Fruit fly (Drosophila melanogaster) whole organism, prepupa: Measurements from ENCODE around the gene CG18662.
A peak's percentile ranks its signal among the peaks of the same experiment; 100 is the strongest.

Source experiments
- Blimp-1 ChIP-seq: fragments of 200-800 bp; sonication (Bioruptor generic); optimal IDR thresholded peaks from 3 replicates; lab custom pipeline; 2017; ENCODE audit warnings: missing biosample characterization, missing genetic modification characterization, mild to moderate bottlenecking, moderate library complexity, missing genetic modification reagents
- CG10669 ChIP-seq: fragments of 200-800 bp; sonication (Bioruptor generic); optimal IDR thresholded peaks from 3 replicates; lab custom pipeline; 2018; ENCODE audit warnings: missing biosample characterization, mild to moderate bottlenecking, missing genetic modification characterization, moderate library complexity
- CG11294 ChIP-seq: fragments of 200-800 bp; sonication (Bioruptor generic); IDR thresholded peaks from 2 replicates; pipeline ENCODE4 v1.3.6; 2022; ENCODE audit warnings: missing biosample characterization, missing genetic modification characterization
- CG11902 ChIP-seq: fragments of 200-800 bp; sonication (Bioruptor generic); optimal IDR thresholded peaks from 3 replicates; lab custom pipeline; 2016; ENCODE audit warnings: missing biosample characterization, missing genetic modification characterization
- CG1621 ChIP-seq: fragments of 200-800 bp; sonication (Bioruptor generic); optimal IDR thresholded peaks from 3 replicates; lab custom pipeline; 2018; ENCODE audit warnings: missing biosample characterization, mild to moderate bottlenecking, missing genetic modification characterization
- CG16779 ChIP-seq: fragments of 200-800 bp; sonication (Bioruptor generic); optimal IDR thresholded peaks from 3 replicates; lab custom pipeline; 2017; ENCODE audit warnings: missing biosample characterization, mild to moderate bottlenecking, missing genetic modification characterization
- CG31627 ChIP-seq: fragments of 200-800 bp; sonication (Bioruptor generic); optimal IDR thresholded peaks from 3 replicates; lab custom pipeline; 2016; ENCODE audit warnings: missing biosample characterization, missing genetic modification characterization
- CG34406 ChIP-seq: fragments of 200-800 bp; sonication (Bioruptor generic); optimal IDR thresholded peaks from 3 replicates; lab custom pipeline; 2016; ENCODE audit warnings: missing biosample characterization, missing genetic modification characterization
- CG3919 ChIP-seq: fragments of 200-800 bp; sonication (Bioruptor generic); optimal IDR thresholded peaks from 3 replicates; lab custom pipeline; 2016; ENCODE audit warnings: missing biosample characterization, missing genetic modification characterization
- CG4318 ChIP-seq: fragments of 200-800 bp; sonication (Bioruptor generic); optimal IDR thresholded peaks from 3 replicates; lab custom pipeline; 2017; ENCODE audit warnings: missing biosample characterization, mild to moderate bottlenecking, missing genetic modification characterization
- CG6276 ChIP-seq: fragments of 200-800 bp; sonication (Bioruptor generic); optimal IDR thresholded peaks from 2 replicates; lab custom pipeline; 2017; ENCODE audit warnings: missing biosample characterization, mild to moderate bottlenecking, missing genetic modification characterization
- CG6792 ChIP-seq: fragments of 200-800 bp; sonication (Bioruptor generic); optimal IDR thresholded peaks from 3 replicates; lab custom pipeline; 2016; ENCODE audit warnings: missing biosample characterization, missing genetic modification characterization
- CG6808 ChIP-seq: fragments of 200-800 bp; sonication (Bioruptor generic); optimal IDR thresholded peaks from 3 replicates; lab custom pipeline; 2017; ENCODE audit warnings: missing biosample characterization, missing genetic modification characterization, mild to moderate bottlenecking, moderate library complexity, missing genetic modification reagents
- CG6854 ChIP-seq: fragments of 200-800 bp; sonication (Bioruptor generic); optimal IDR thresholded peaks from 2 replicates; lab custom pipeline; 2017; ENCODE audit warnings: missing biosample characterization, mild to moderate bottlenecking, missing genetic modification characterization
- CG7368 ChIP-seq: fragments of 200-800 bp; sonication (Bioruptor generic); optimal IDR thresholded peaks from 3 replicates; lab custom pipeline; 2016; ENCODE audit warnings: missing biosample characterization, missing genetic modification characterization
- CG8119 ChIP-seq: fragments of 200-800 bp; sonication (Bioruptor generic); IDR thresholded peaks from 3 replicates; pipeline ENCODE4 v1.3.6; 2022; ENCODE audit warnings: missing biosample characterization, missing genetic modification characterization
- CG8632 ChIP-seq: fragments of 200-800 bp; sonication (Bioruptor generic); optimal IDR thresholded peaks from 3 replicates; lab custom pipeline; 2016; ENCODE audit warnings: missing biosample characterization, missing genetic modification characterization
- CG9139 ChIP-seq: fragments of 200-800 bp; sonication (Bioruptor generic); optimal IDR thresholded peaks from 3 replicates; lab custom pipeline; 2017; ENCODE audit warnings: missing biosample characterization, mild to moderate bottlenecking, missing genetic modification characterization
- Eip78C ChIP-seq: fragments of 200-800 bp; sonication (Bioruptor generic); peaks from one replicate; lab custom pipeline; 2016; ENCODE audit warnings: missing biosample characterization, missing genetic modification characterization
- Eip93F ChIP-seq: fragments of 200-800 bp; sonication (Bioruptor generic); optimal IDR thresholded peaks from 2 replicates; lab custom pipeline; 2016; ENCODE audit warnings: missing biosample characterization, mild to moderate bottlenecking, missing genetic modification characterization
- Ets96B ChIP-seq: fragments of 200-800 bp; optimal IDR thresholded peaks from 2 replicates; lab custom pipeline; 2019; ENCODE audit warnings: missing biosample characterization, mild to moderate bottlenecking, missing genetic modification characterization, moderate library complexity
- Gug ChIP-seq: fragments of 200-800 bp; sonication (Bioruptor generic); IDR thresholded peaks from 2 replicates; pipeline ENCODE4 v1.3.6; 2022; ENCODE audit warnings: missing biosample characterization, missing genetic modification characterization
- Hr39 ChIP-seq: fragments of 200-800 bp; sonication (Bioruptor generic); optimal IDR thresholded peaks from 2 replicates; lab custom pipeline; 2016; ENCODE audit warnings: missing biosample characterization, missing genetic modification characterization
- Lpt ChIP-seq: fragments of 200-800 bp; sonication (Bioruptor generic); optimal IDR thresholded peaks from 3 replicates; lab custom pipeline; 2016; ENCODE audit warnings: missing biosample characterization, missing genetic modification characterization
- Smox ChIP-seq: fragments of 200-800 bp; sonication (Bioruptor generic); optimal IDR thresholded peaks from 3 replicates; lab custom pipeline; 2016; ENCODE audit warnings: missing biosample characterization, missing genetic modification characterization
- Sox14 ChIP-seq: fragments of 200-800 bp; sonication (Bioruptor generic); optimal IDR thresholded peaks from 3 replicates; lab custom pipeline; 2016; ENCODE audit warnings: missing biosample characterization, missing genetic modification characterization
- Sox15 ChIP-seq: fragments of 200-800 bp; sonication (Bioruptor generic); optimal IDR thresholded peaks from 3 replicates; lab custom pipeline; 2016; ENCODE audit warnings: missing biosample characterization, missing genetic modification characterization
- achi ChIP-seq: fragments of 200-800 bp; sonication (Bioruptor generic); optimal IDR thresholded peaks from 3 replicates; lab custom pipeline; 2016; ENCODE audit warnings: missing biosample characterization, missing genetic modification characterization
- acj6 ChIP-seq: fragments of 200-800 bp; sonication (Bioruptor generic); optimal IDR thresholded peaks from 3 replicates; lab custom pipeline; 2016; ENCODE audit warnings: missing biosample characterization, missing genetic modification characterization
- dsx ChIP-seq: fragments of 200-800 bp; optimal IDR thresholded peaks from 3 replicates; lab custom pipeline; 2019; ENCODE audit warnings: missing biosample characterization, mild to moderate bottlenecking, missing genetic modification characterization, moderate library complexity; ENCODE audit not compliant: poor library complexity, severe bottlenecking
- fd59A ChIP-seq: fragments of 200-800 bp; sonication (Bioruptor generic); optimal IDR thresholded peaks from 2 replicates; lab custom pipeline; 2017; ENCODE audit warnings: missing biosample characterization, mild to moderate bottlenecking, missing genetic modification characterization, missing genetic modification reagents
- fkh ChIP-seq: fragments of 200-800 bp; sonication (Bioruptor generic); optimal IDR thresholded peaks from 3 replicates; lab custom pipeline; 2017; ENCODE audit warnings: missing biosample characterization, mild to moderate bottlenecking, missing genetic modification characterization, moderate library complexity
- lz ChIP-seq: fragments of 200-800 bp; sonication (Bioruptor generic); optimal IDR thresholded peaks from 3 replicates; lab custom pipeline; 2016; ENCODE audit warnings: missing biosample characterization, missing genetic modification characterization
- net ChIP-seq: fragments of 200-800 bp; sonication (Bioruptor generic); optimal IDR thresholded peaks from 3 replicates; lab custom pipeline; 2016; ENCODE audit warnings: missing biosample characterization, missing genetic modification characterization
- pdm3 ChIP-seq: fragments of 200-800 bp; sonication (Bioruptor generic); optimal IDR thresholded peaks from 3 replicates; lab custom pipeline; 2016; ENCODE audit warnings: missing biosample characterization, missing genetic modification characterization
- salr ChIP-seq, 2 experiments: fragments of 200-800 bp; sonication (Bioruptor generic); optimal IDR thresholded peaks; 3 replicates each; lab custom pipeline; 2016 to 2018; ENCODE audit warnings: missing biosample characterization in 2 of 2, missing genetic modification characterization in 2 of 2, mild to moderate bottlenecking in 1 of 2
- spab ChIP-seq: fragments of 200-800 bp; sonication (Bioruptor generic); optimal IDR thresholded peaks from 2 replicates; lab custom pipeline; 2017; ENCODE audit warnings: missing biosample characterization, mild to moderate bottlenecking, missing genetic modification characterization, missing genetic modification reagents
- ss ChIP-seq, 2 experiments: fragments of 200-800 bp; sonication (Bioruptor generic); optimal IDR thresholded peaks; 2 replicates in 1 of 2; 3 replicates in 1 of 2; lab custom pipeline; 2017 to 2018; ENCODE audit warnings: mild to moderate bottlenecking in 2 of 2, missing biosample characterization in 2 of 2, missing genetic modification characterization in 2 of 2, moderate library complexity in 1 of 2
- svp ChIP-seq: fragments of 200-800 bp; sonication (Bioruptor generic); peaks from one replicate; lab custom pipeline; 2016; ENCODE audit warnings: missing biosample characterization, missing genetic modification characterization
- topi ChIP-seq: fragments of 200-800 bp; sonication (Bioruptor generic); optimal IDR thresholded peaks from 3 replicates; lab custom pipeline; 2016; ENCODE audit warnings: missing biosample characterization, missing genetic modification characterization
- vri ChIP-seq: fragments of 200-800 bp; sonication (Bioruptor generic); optimal IDR thresholded peaks from 3 replicates; lab custom pipeline; 2016; ENCODE audit warnings: missing biosample characterization, mild to moderate bottlenecking, missing genetic modification characterization

The CG18662 gene

dm6 chr2L:8984614-8985318 lies 4.3 kb downstream of the CG18662 start, which contains the start of gene CG13101 (continued):
- TF ChIP-seq Blimp-1 (GFP tag; lab: Kevin White, UChicago) (peak; percentile 88), CG7368 (peak; percentile 90), CG3919 (GFP tag; lab: Kevin White, UChicago) (peak; percentile 98), CG8119 (GFP tag; lab: Robert Waterston, UW) (peak; percentile 98), Ets96B (tag; lab: Kevin White, UChicago) (peak; percentile 86), lz (peak; percentile 94), acj6 (GFP tag; lab: Kevin White, UChicago) (peak; percentile 95), topi (peak; percentile 97), CG34406 (GFP tag; lab: Kevin White, UChicago) (peak; percentile 96), net (GFP tag; lab: Kevin White, UChicago) (peak; percentile 90), achi (GFP tag; lab: Kevin White, UChicago) (peak; percentile 96), Eip93F (GFP tag; lab: Kevin White, UChicago) (peak; percentile 72), Hr39 (GFP tag; lab: Kevin White, UChicago) (peak; percentile 91), Gug (GFP tag; lab: Robert Waterston, UW) (peak; percentile 95), CG6276 (GFP tag; lab: Kevin White, UChicago) (peak; percentile 93), Lpt (GFP tag; lab: Kevin White, UChicago) (peak; percentile 92), CG6854 (no peak), CG4318 (GFP tag; lab: Kevin White, UChicago) (peak; percentile 82), CG31627 (peak; percentile 95), pdm3 (peak; percentile 96), svp (GFP tag; lab: Kevin White, UChicago) (peak; percentile 98), salr (GFP tag; optimal IDR thresholded peaks at IDR 0.05; lab: Kevin White, UChicago) (peak; percentile 66 to 94), CG8632 (peak; percentile 95), ss (GFP tag; optimal IDR thresholded peaks at IDR 0.05; lab: Kevin White, UChicago) (peak; percentile 86 to 90), CG6792 (GFP tag; lab: Kevin White, UChicago) (peak; percentile 96), Smox (peak; percentile 97), fkh (peak; percentile 87), Sox14 (GFP tag; lab: Kevin White, UChicago) (peak; percentile 94), CG11294 (GFP tag; lab: Robert Waterston, UW) (peak; percentile 92), Sox15 (GFP tag; lab: Kevin White, UChicago) (peak; percentile 80), CG6808 (GFP tag; lab: Kevin White, UChicago) (peak; percentile 88), CG16779 (peak; percentile 76), Eip78C (GFP tag; lab: Kevin White, UChicago) (peak; percentile 99), spab (peak; percentile 91), fd59A (GFP tag; lab: Kevin White, UChicago) (peak; percentile 85), CG9139 (GFP tag; lab: Kevin White, UChicago) (peak; percentile 84), CG11902 (GFP tag; lab: Kevin White, UChicago) (peak; percentile 86), CG1621 (peak; percentile 90), vri (GFP tag; lab: Kevin White, UChicago) (peak; percentile 95)

DNA sequence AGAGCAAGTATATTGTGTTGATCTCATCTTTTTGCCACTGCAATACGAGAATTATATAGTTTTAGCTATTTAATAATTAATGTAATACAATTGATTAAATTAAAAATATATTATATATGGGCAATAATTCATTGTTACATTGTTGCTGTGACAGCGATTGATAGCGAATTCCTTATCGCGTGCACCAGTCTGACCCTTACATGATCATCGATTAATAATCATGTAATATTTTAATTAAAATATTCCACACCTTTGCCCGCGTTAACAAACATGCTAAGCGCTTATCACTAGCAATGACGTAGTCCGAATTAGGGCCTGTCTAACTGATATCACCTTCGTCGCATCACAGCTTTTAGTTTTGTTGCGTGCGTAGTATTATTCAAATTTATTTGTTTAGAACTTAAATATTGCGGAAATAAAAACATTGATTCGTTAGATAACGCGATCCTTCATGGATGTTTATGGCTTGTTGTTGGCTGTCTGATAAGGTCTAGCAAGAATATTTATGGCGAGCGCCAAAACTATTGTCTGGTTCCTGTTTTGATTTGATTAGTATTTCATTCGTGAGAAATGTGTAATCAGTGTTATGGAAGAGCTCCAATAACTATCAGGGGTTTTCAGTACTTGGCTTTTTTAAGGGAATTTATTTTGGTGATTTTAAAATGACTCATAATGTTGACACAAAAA lies 6.9 kb downstream of the CG18662 start:
- TF ChIP-seq CG10669 (GFP tag; lab: Kevin White, UChicago) (no peak), dsx (peak; percentile 92), svp (GFP tag; lab: Kevin White, UChicago) (peak; percentile 82), ss (GFP tag; optimal IDR thresholded peaks at IDR 0.05; lab: Kevin White, UChicago) (no peak)
